Fruit fly (Drosophila melanogaster) whole organism, embryonic: Measurements from ENCODE around the gene CG12010.
A peak's percentile ranks its signal among the peaks of the same experiment; 100 is the strongest.

Experiments
- BEAF-32 ChIP-seq: fragments of 200-800 bp; sonication (Bioruptor generic); optimal IDR thresholded peaks from 3 replicates; lab custom pipeline; 2017; ENCODE audit warnings: missing biosample characterization, missing genetic modification characterization, mild to moderate bottlenecking, moderate library complexity, missing genetic modification reagents
- BtbVII ChIP-seq: fragments of 200-800 bp; sonication (Bioruptor generic); optimal IDR thresholded peaks from 3 replicates; lab custom pipeline; 2017; ENCODE audit warnings: missing biosample characterization, mild to moderate bottlenecking, missing genetic modification characterization
- C15 ChIP-seq: fragments of 200-800 bp; sonication (Bioruptor generic); IDR thresholded peaks from 3 replicates; pipeline ENCODE4 v1.3.6; 2022; ENCODE audit warnings: missing biosample characterization, missing genetic modification characterization
- CG15011 ChIP-seq: fragments of 200-800 bp; sonication (Bioruptor generic); optimal IDR thresholded peaks from 3 replicates; lab custom pipeline; 2018; ENCODE audit warnings: missing biosample characterization, mild to moderate bottlenecking, missing genetic modification characterization
- CG15479 ChIP-seq: fragments of 200-800 bp; sonication (Bioruptor generic); optimal IDR thresholded peaks from 3 replicates; lab custom pipeline; 2019; ENCODE audit warnings: missing biosample characterization, mild to moderate bottlenecking, missing genetic modification characterization, moderate library complexity
- CG17385 ChIP-seq: fragments of 200-800 bp; sonication (Bioruptor generic); optimal IDR thresholded peaks from 3 replicates; lab custom pipeline; 2018; ENCODE audit warnings: missing biosample characterization, mild to moderate bottlenecking, missing genetic modification characterization
- CG1832 ChIP-seq: fragments of 200-800 bp; sonication (Bioruptor generic); optimal IDR thresholded peaks from 2 replicates; lab custom pipeline; 2017; ENCODE audit warnings: missing biosample characterization, mild to moderate bottlenecking, missing genetic modification characterization, inconsistent platforms
- CG18619 ChIP-seq: fragments of 200-800 bp; sonication (Bioruptor generic); optimal IDR thresholded peaks from 3 replicates; lab custom pipeline; 2017; ENCODE audit warnings: missing biosample characterization, mild to moderate bottlenecking, missing genetic modification characterization
- CG2199 ChIP-seq: fragments of 200-800 bp; sonication (Bioruptor generic); IDR thresholded peaks from 3 replicates; pipeline ENCODE4 v1.3.6; 2022; ENCODE audit warnings: missing biosample characterization, missing genetic modification characterization
- CG2889 ChIP-seq: fragments of 200-800 bp; sonication (Bioruptor generic); IDR thresholded peaks from 3 replicates; pipeline ENCODE4 v1.3.6; 2022; ENCODE audit warnings: missing biosample characterization, missing genetic modification characterization
- CG30431 ChIP-seq: fragments of 200-800 bp; sonication (Bioruptor generic); optimal IDR thresholded peaks from 2 replicates; lab custom pipeline; 2017; ENCODE audit warnings: missing biosample characterization, missing genetic modification characterization
- CG34376 ChIP-seq: fragments of 200-800 bp; sonication (Bioruptor generic); optimal IDR thresholded peaks from 2 replicates; lab custom pipeline; 2018; ENCODE audit warnings: missing biosample characterization, mild to moderate bottlenecking, missing genetic modification characterization
- CG4707 ChIP-seq: fragments of 200-800 bp; sonication (Bioruptor generic); optimal IDR thresholded peaks from 2 replicates; lab custom pipeline; 2018; ENCODE audit warnings: missing biosample characterization, mild to moderate bottlenecking, missing genetic modification characterization, moderate library complexity
- CG6654 ChIP-seq: fragments of 200-800 bp; sonication (Bioruptor generic); optimal IDR thresholded peaks from 2 replicates; lab custom pipeline; 2017; ENCODE audit warnings: missing biosample characterization, mild to moderate bottlenecking, missing genetic modification characterization
- CG6683 ChIP-seq: fragments of 200-800 bp; sonication (Bioruptor generic); optimal IDR thresholded peaks from 2 replicates; lab custom pipeline; 2017; ENCODE audit warnings: missing biosample characterization, mild to moderate bottlenecking, missing genetic modification characterization, missing genetic modification reagents
- CG7556 ChIP-seq: fragments of 200-800 bp; sonication (Bioruptor generic); optimal IDR thresholded peaks from 2 replicates; lab custom pipeline; 2017; ENCODE audit warnings: missing biosample characterization, mild to moderate bottlenecking, missing genetic modification characterization
- CG9876 ChIP-seq: fragments of 200-800 bp; sonication (Bioruptor generic); optimal IDR thresholded peaks from 2 replicates; lab custom pipeline; 2016; ENCODE audit warnings: missing biosample characterization, missing genetic modification characterization
- Hand ChIP-seq: fragments of 200-800 bp; sonication (Bioruptor generic); optimal IDR thresholded peaks from 2 replicates; lab custom pipeline; 2017; ENCODE audit warnings: mild to moderate bottlenecking, missing biosample characterization, missing genetic modification reagents, missing genetic modification characterization
- Hr3 ChIP-seq: fragments of 200-800 bp; sonication (Bioruptor generic); optimal IDR thresholded peaks from 3 replicates; lab custom pipeline; 2016; ENCODE audit warnings: missing biosample characterization, missing genetic modification characterization
- Hr51 ChIP-seq, 2 experiments: fragments of 200-800 bp; sonication (Bioruptor generic); optimal IDR thresholded peaks; 2 replicates in 1 of 2; 3 replicates in 1 of 2; lab custom pipeline; 2016 to 2018; ENCODE audit warnings: missing biosample characterization in 2 of 2, missing genetic modification characterization in 2 of 2, mild to moderate bottlenecking in 1 of 2, moderate library complexity in 1 of 2
- MTF-1 ChIP-seq: fragments of 200-800 bp; sonication (Bioruptor generic); optimal IDR thresholded peaks from 2 replicates; lab custom pipeline; 2018; ENCODE audit warnings: missing biosample characterization, mild to moderate bottlenecking, missing genetic modification characterization, borderline replicate concordance
- NfI ChIP-seq: fragments of 200-800 bp; sonication (Bioruptor generic); optimal IDR thresholded peaks from 3 replicates; lab custom pipeline; 2018; ENCODE audit warnings: missing biosample characterization, mild to moderate bottlenecking, missing genetic modification characterization, moderate library complexity
- Pdp1 ChIP-seq, 2 experiments: fragments of 200-800 bp; sonication (Bioruptor generic); optimal IDR thresholded peaks; 3 replicates each; lab custom pipeline; 2016; ENCODE audit warnings: missing biosample characterization in 2 of 2, missing genetic modification characterization in 2 of 2, mild to moderate bottlenecking in 1 of 2, moderate library complexity in 1 of 2
- Usf ChIP-seq: fragments of 200-800 bp; sonication (Bioruptor generic); optimal IDR thresholded peaks from 2 replicates; lab custom pipeline; 2017; ENCODE audit warnings: missing genotype, missing biosample characterization, missing genetic modification characterization
- ab ChIP-seq: fragments of 200-800 bp; sonication (Bioruptor generic); optimal IDR thresholded peaks from 2 replicates; lab custom pipeline; 2016; ENCODE audit warnings: missing biosample characterization, missing genetic modification characterization
- ato ChIP-seq: fragments of 200-800 bp; sonication (Bioruptor generic); IDR thresholded peaks from 2 replicates; pipeline ENCODE4 v1.3.6; 2022; ENCODE audit warnings: missing biosample characterization, missing genetic modification characterization; ENCODE audit not compliant: partially characterized antibody
- btn ChIP-seq: fragments of 200-800 bp; sonication (Bioruptor generic); optimal IDR thresholded peaks from 2 replicates; lab custom pipeline; 2016; ENCODE audit warnings: missing biosample characterization, missing genetic modification characterization
- chif ChIP-seq, 2 experiments: fragments of 200-800 bp; sonication (Bioruptor generic); optimal IDR thresholded peaks; 3 replicates each; lab custom pipeline; 2016; ENCODE audit warnings: missing biosample characterization in 2 of 2, missing genetic modification characterization in 2 of 2
- dan ChIP-seq: fragments of 200-800 bp; sonication (Bioruptor generic); IDR thresholded peaks from 2 replicates; pipeline ENCODE4 v1.3.6; 2022; ENCODE audit warnings: missing biosample characterization, missing genetic modification characterization
- dysf ChIP-seq: fragments of 200-800 bp; sonication (Bioruptor generic); IDR thresholded peaks from 3 replicates; pipeline ENCODE4 v1.3.6; 2022; ENCODE audit warnings: missing biosample characterization, missing genetic modification characterization
- ewg ChIP-seq: fragments of 200-800 bp; sonication (Bioruptor generic); optimal IDR thresholded peaks from 3 replicates; lab custom pipeline; 2017; ENCODE audit warnings: mild to moderate bottlenecking, missing biosample characterization, missing genetic modification reagents, missing genetic modification characterization
- exex ChIP-seq: fragments of 200-800 bp; sonication (Bioruptor generic); optimal IDR thresholded peaks from 4 replicates; lab custom pipeline; 2018; ENCODE audit warnings: missing biosample characterization, mild to moderate bottlenecking, missing genetic modification characterization, moderate library complexity
- eyg ChIP-seq: fragments of 200-800 bp; sonication (Bioruptor generic); optimal IDR thresholded peaks from 3 replicates; lab custom pipeline; 2016; ENCODE audit warnings: missing biosample characterization, missing genetic modification characterization
- insv ChIP-seq, 2 experiments: fragments of 200-800 bp; sonication (Bioruptor generic); optimal IDR thresholded peaks; 3 replicates each; lab custom pipeline; 2016 to 2018; ENCODE audit warnings: missing biosample characterization in 2 of 2, missing genetic modification characterization in 2 of 2
- jumu ChIP-seq: fragments of 200-800 bp; sonication (Bioruptor generic); optimal IDR thresholded peaks from 3 replicates; lab custom pipeline; 2016; ENCODE audit warnings: missing biosample characterization, missing genetic modification characterization
- kah ChIP-seq: fragments of 200-800 bp; sonication (Bioruptor generic); optimal IDR thresholded peaks from 2 replicates; lab custom pipeline; 2018; ENCODE audit warnings: missing biosample characterization, mild to moderate bottlenecking, missing genetic modification characterization
- ken ChIP-seq: fragments of 200-800 bp; sonication (Bioruptor generic); IDR thresholded peaks from 3 replicates; pipeline ENCODE4 v1.3.6; 2022; ENCODE audit warnings: missing biosample characterization, missing genetic modification characterization
- klu ChIP-seq: fragments of 200-800 bp; sonication (Bioruptor generic); IDR thresholded peaks from 2 replicates; pipeline ENCODE4 v1.3.6; 2022; ENCODE audit warnings: missing biosample characterization, missing genetic modification characterization
- lola ChIP-seq, 3 experiments: fragments of >200 bp in 2 of 3; fragments of 200-800 bp in 1 of 3; sonication (Bioruptor generic) in 1 of 3; optimal IDR thresholded peaks; 2 replicates each; lab custom pipeline; 2017 to 2019; ENCODE audit warnings: missing biosample characterization in 3 of 3, missing genetic modification characterization in 3 of 3, mild to moderate bottlenecking in 1 of 3, moderate library complexity in 1 of 3
- pb ChIP-seq: fragments of 200-800 bp; sonication (Bioruptor generic); optimal IDR thresholded peaks from 3 replicates; lab custom pipeline; 2016; ENCODE audit warnings: missing biosample characterization, missing genetic modification characterization
- row ChIP-seq: fragments of 200-800 bp; sonication (Bioruptor generic); IDR thresholded peaks from 3 replicates; pipeline ENCODE4 v1.3.6; 2022; ENCODE audit warnings: missing biosample characterization, missing genetic modification characterization
- sim ChIP-seq: fragments of 200-800 bp; sonication (Bioruptor generic); IDR thresholded peaks from 2 replicates; pipeline ENCODE4 v1.3.6; 2022; ENCODE audit warnings: missing biosample characterization, missing genetic modification characterization
- sqz ChIP-seq: fragments of 200-800 bp; sonication (Bioruptor generic); optimal IDR thresholded peaks from 3 replicates; lab custom pipeline; 2018; ENCODE audit warnings: missing biosample characterization, mild to moderate bottlenecking, missing genetic modification characterization
- sug ChIP-seq: fragments of 200-800 bp; optimal IDR thresholded peaks from 2 replicates; lab custom pipeline; 2019; ENCODE audit warnings: missing biosample characterization, mild to moderate bottlenecking, missing genetic modification characterization, moderate library complexity
- tgo ChIP-seq: fragments of 200-800 bp; sonication (Bioruptor generic); IDR thresholded peaks from 3 replicates; pipeline ENCODE4 v1.3.6; 2022; ENCODE audit warnings: missing biosample characterization, missing genetic modification characterization
- tin ChIP-seq: fragments of 200-800 bp; sonication (Bioruptor generic); optimal IDR thresholded peaks from 3 replicates; lab custom pipeline; 2016; ENCODE audit warnings: missing biosample characterization, missing genetic modification characterization
- tio ChIP-seq: fragments of 200-800 bp; sonication (Bioruptor generic); optimal IDR thresholded peaks from 2 replicates; lab custom pipeline; 2017; ENCODE audit warnings: missing biosample characterization, missing genetic modification characterization, inconsistent platforms
- twi ChIP-seq: fragments of 200-800 bp; optimal IDR thresholded peaks from 2 replicates; lab custom pipeline; 2019; ENCODE audit warnings: missing biosample characterization, mild to moderate bottlenecking, missing genetic modification characterization, moderate library complexity

The CG12010 gene

DNA sequence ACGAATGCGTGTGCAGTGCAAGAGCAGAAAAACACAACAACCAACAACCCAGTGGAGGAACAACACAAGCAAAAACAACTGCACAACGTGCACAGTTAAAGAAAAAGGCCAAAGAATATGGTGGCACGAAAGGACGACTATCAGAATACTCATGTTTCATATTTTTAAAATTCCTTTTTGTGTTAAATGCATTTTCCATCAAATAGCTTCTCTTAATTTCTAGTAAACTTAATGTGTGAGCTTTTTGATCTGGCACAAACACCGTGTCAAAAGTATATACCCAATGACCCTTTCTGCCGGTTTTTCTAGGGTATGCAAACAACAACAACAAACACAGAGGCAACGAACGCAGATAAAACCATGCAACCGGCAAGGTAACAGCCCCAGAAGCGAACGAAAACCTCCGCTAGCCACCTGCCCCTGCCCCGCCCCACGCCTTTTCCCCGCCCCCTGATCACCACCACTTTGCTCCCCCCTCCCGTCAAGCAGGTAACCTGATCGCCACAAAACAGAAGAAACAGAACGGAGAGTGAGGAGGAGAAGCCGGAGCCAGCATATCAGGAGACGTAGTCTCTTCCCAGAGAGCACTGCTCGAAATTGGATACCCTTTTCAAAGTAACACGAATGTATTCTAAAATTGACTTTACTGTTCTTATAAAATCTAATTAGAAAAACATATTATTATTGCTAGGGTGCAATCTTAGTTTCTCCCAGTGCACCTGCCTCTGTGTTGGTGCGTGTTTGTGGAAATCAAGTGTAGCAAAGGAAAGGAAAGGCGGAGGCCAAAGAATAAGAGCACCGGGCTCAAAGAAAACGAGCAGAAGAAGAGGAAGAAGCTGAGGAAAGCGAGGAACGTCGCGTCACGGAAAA is 21.0 kb downstream of the CG12010 start (continued):
- TF ChIP-seq CG2199 (GFP tag; lab: Robert Waterston, UW), result peak; percentile 64
- TF ChIP-seq sqz, result peak; percentile 49
- peak; percentile 96 for TF ChIP-seq dan
- TF ChIP-seq btn (GFP tag; lab: Kevin White, UChicago), result peak; percentile 93
- TF ChIP-seq CG30431, result peak; percentile 97
- no peak for TF ChIP-seq ato (GFP tag; lab: Robert Waterston, UW)
- TF ChIP-seq CG6683 (GFP tag; lab: Kevin White, UChicago), result no peak
- TF ChIP-seq CG18619 (GFP tag; lab: Kevin White, UChicago), result peak; percentile 84
- peak; percentile 69 for TF ChIP-seq CG15011 (GFP tag; lab: Kevin White, UChicago)
- peak; percentile 66 for TF ChIP-seq CG2889 (GFP tag; lab: Robert Waterston, UW)
- TF ChIP-seq tin, result peak; percentile 93
- no peak for TF ChIP-seq exex
- TF ChIP-seq ewg (GFP tag; lab: Kevin White, UChicago), result peak; percentile 92
- TF ChIP-seq CG15479, result peak; percentile 22
- peak; percentile 88 for TF ChIP-seq Usf (GFP tag; lab: Kevin White, UChicago)
- peak; percentile 80 for TF ChIP-seq dysf
- peak in 1 of 2 experiments; percentile 71 for TF ChIP-seq insv (GFP tag; optimal IDR thresholded peaks at IDR 0.05; lab: Kevin White, UChicago)
- TF ChIP-seq Hr51 (GFP tag; optimal IDR thresholded peaks at IDR 0.05; lab: Kevin White, UChicago), result peak; percentile 81
- TF ChIP-seq CG6654 (GFP tag; lab: Kevin White, UChicago), result peak; percentile 82
- peak; percentile 82 for TF ChIP-seq CG17385 (GFP tag; lab: Kevin White, UChicago)
- peak; percentile 14 for TF ChIP-seq kah (GFP tag; lab: Kevin White, UChicago)
- TF ChIP-seq tio (GFP tag; lab: Kevin White, UChicago), result peak; percentile 88
- TF ChIP-seq CG4707, result peak; percentile 86
- TF ChIP-seq CG1832 (GFP tag; lab: Kevin White, UChicago), result no peak
- no peak for TF ChIP-seq sug (tag; lab: Kevin White, UChicago)
- TF ChIP-seq pb (GFP tag; lab: Kevin White, UChicago), result peak; percentile 88
- peak; percentile 62; the same call in 1 of the 3 replicates for TF ChIP-seq C15
- TF ChIP-seq ab (GFP tag; lab: Kevin White, UChicago), result peak; percentile 90
- TF ChIP-seq CG34376 (GFP tag; lab: Kevin White, UChicago), result no peak
- peak in 1 of 3 experiments; percentile 98 for TF ChIP-seq lola (GFP tag; optimal IDR thresholded peaks at IDR 0.05; lab: Kevin White, UChicago)
- TF ChIP-seq eyg (GFP tag; lab: Kevin White, UChicago), result peak; percentile 7
- peak; percentile 93 for TF ChIP-seq Hr3 (GFP tag; lab: Kevin White, UChicago)
- TF ChIP-seq NfI (GFP tag; lab: Kevin White, UChicago), result peak; percentile 85
- peak; percentile 78 for TF ChIP-seq CG9876 (GFP tag; lab: Kevin White, UChicago)
- peak; percentile 92 for TF ChIP-seq twi
- peak; percentile 84 for TF ChIP-seq row (GFP tag; lab: Robert Waterston, UW)
- TF ChIP-seq MTF-1 (GFP tag; lab: Kevin White, UChicago), result peak; percentile 73
- TF ChIP-seq jumu (GFP tag; lab: Kevin White, UChicago), result peak; percentile 83
- TF ChIP-seq BtbVII (GFP tag; lab: Kevin White, UChicago), result no peak
- TF ChIP-seq klu (GFP tag; lab: Robert Waterston, UW), result peak; percentile 57; the same call in 1 of the 2 replicates
- peak; percentile 91 for TF ChIP-seq sim (GFP tag; lab: Robert Waterston, UW)
- TF ChIP-seq ken (GFP tag; lab: Robert Waterston, UW), result peak; percentile 95
- TF ChIP-seq Pdp1 (GFP tag; optimal IDR thresholded peaks at IDR 0.05; lab: Kevin White, UChicago), result peak; percentile 82 to 90
- no peak for TF ChIP-seq BEAF-32 (GFP tag; lab: Kevin White, UChicago)
- peak; percentile 12 for TF ChIP-seq Hand
- TF ChIP-seq tgo (GFP tag; lab: Robert Waterston, UW), result peak; percentile 84
- TF ChIP-seq chif (GFP tag; optimal IDR thresholded peaks at IDR 0.05; lab: Kevin White, UChicago), result peak; percentile 96 to 98
- peak; percentile 87 for TF ChIP-seq CG7556 (GFP tag; lab: Kevin White, UChicago)
